Fruit fly (Drosophila melanogaster): ENCODE measurements around the gene CG5265.

The CG5265 gene

dm6 chr3R:17130326-17130725 is 8.5 kb upstream of the CG5265 start, which contains the start of gene CG17475:
TSS of gene CG17475 (minus strand) at chr3R:17130426.
- TF ChIP-seq CG17801 (GFP tag; optimal IDR thresholded peaks at IDR 0.05; ENCODE audit: partially characterized antibody), result no peak

DNA sequence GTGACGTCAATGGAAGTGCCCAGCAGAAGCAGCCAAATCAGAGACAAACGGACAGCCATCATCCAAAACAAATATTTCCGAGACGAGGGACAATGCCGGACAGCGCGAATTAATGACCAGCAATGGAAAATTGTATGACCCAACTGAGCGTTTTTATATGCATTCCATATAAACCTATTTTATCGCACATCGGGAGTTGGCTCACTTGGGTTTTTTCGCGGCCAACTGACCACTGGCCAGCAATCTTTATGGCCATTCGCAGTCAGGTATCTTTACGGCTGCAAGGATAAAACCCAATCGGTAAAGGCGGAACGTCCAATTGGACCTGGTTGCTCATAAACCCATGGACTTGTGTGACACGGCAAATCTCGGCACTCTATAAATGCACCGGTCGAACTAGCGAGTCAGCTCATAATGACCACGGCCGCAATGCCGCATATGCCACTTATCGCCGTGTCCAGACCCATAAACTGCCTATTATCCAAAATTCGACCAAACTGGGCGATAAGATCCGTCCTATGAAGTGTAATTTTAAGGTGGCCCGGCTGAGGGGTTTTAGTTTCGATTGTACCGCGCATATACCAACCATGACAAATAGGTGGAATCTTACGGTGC is 6.6 kb upstream of the CG5265 start, which contains the start of the genes CG4053 and CG31266:
CG4053 (minus strand) TSS at position 101 of the 615 bp plus-strand sequence.
CG31266 (plus strand) TSS at position 565 of the 615 bp plus-strand sequence.
- no peak for TF ChIP-seq CG17801 (GFP tag; optimal IDR thresholded peaks at IDR 0.05; ENCODE audit: partially characterized antibody)

dm6 chr3R:17133897-17134296 is 4.9 kb upstream of the CG5265 start, which contains the start of gene CG31267:
TSS of gene CG31267 (plus strand) at chr3R:17134197.
- TF ChIP-seq CG17801 (GFP tag; optimal IDR thresholded peaks at IDR 0.05; ENCODE audit: partially characterized antibody), result no peak

dm6 chr3R:17135747-17136146 is 3.1 kb upstream of the CG5265 start, which contains the start of gene CG5246:
TSS of gene CG5246 (plus strand) at chr3R:17136111.
- TF ChIP-seq CG17801 (GFP tag; optimal IDR thresholded peaks at IDR 0.05; ENCODE audit: partially characterized antibody), result no peak

DNA sequence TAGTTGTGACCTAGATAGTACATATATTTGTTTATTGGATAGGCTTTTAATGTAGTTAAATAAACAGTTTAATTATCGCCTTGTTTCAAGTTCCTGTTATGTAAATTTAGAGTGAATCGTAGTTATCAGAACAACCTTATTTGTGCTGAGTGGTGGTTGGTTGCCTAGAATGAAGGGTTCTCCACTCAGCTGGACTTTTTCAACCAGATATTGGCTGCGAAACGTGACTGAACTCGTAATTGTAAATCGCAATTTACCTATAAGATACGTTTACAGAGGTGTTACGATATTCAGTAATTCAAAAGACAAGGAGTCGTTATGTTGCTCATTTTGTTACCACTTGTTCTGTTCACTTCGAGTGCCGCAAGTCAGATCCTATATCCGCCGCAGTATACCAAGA is 1.2 kb upstream of the CG5265 start, which contains the start of gene CG5255:
CG5255 (plus strand) TSS at position 301 of the 400 bp plus-strand sequence.
- TF ChIP-seq CG17801 (GFP tag; optimal IDR thresholded peaks at IDR 0.05; ENCODE audit: partially characterized antibody), result no peak

dm6 chr3R:17142304-17142703 is 3.5 kb downstream of the CG5265 start, which contains the start of gene TwdlW:
TSS of gene TwdlW (minus strand) at chr3R:17142404.
- no peak for TF ChIP-seq CG17801 (GFP tag; optimal IDR thresholded peaks at IDR 0.05; ENCODE audit: partially characterized antibody)

dm6 chr3R:17147647-17148244 is 8.9 kb downstream of the CG5265 start:
- no peak for TF ChIP-seq CG17801 (GFP tag; optimal IDR thresholded peaks at IDR 0.05; ENCODE audit: partially characterized antibody)

dm6 chr3R:17149080-17149746 is 10.4 kb downstream of the CG5265 start, which contains the start of the genes m-cup and Det:
TSS of gene m-cup (minus strand) at chr3R:17149412.
TSS of gene Det (plus strand) at chr3R:17149667.
- peak; percentile 44 for TF ChIP-seq CG17801 (GFP tag; optimal IDR thresholded peaks at IDR 0.05; ENCODE audit: partially characterized antibody)

DNA sequence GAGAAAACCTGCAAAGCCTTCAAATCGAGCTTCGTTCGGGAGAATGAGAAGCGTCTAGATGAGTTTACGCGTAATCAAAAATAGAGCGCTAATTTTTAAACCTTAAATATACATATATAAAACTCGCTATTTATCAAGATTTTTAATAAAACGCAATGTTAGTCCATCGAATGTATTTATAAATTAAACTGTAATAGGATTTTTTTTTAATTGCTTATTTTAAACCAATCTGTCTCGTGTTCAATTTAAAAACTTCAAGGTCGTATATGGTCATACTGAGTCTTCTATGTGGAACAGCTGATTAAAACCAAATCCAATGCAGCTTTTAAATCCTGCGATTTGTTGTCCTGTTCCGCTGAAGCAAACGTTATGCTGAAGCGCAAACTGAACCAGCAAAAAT is 11.5 kb downstream of the CG5265 start, which contains the start of gene Smug:
Smug (plus strand) TSS at position 301 of the 400 bp plus-strand sequence.
- no peak for TF ChIP-seq CG17801 (GFP tag; optimal IDR thresholded peaks at IDR 0.05; ENCODE audit: partially characterized antibody)

dm6 chr3R:17151376-17152026 is 12.7 kb downstream of the CG5265 start, which contains the start of gene CG5292:
TSS of gene CG5292 (plus strand) at chr3R:17151861.
- peak; percentile 27 for TF ChIP-seq CG17801 (GFP tag; optimal IDR thresholded peaks at IDR 0.05; ENCODE audit: partially characterized antibody)

- no peak for TF ChIP-seq CG17801 (GFP tag; optimal IDR thresholded peaks at IDR 0.05; ENCODE audit: partially characterized antibody)
These were observed 39.3 kb downstream of the CG5265 start for dm6 chr3R:17178140-17178539.
